Fruit fly (Drosophila melanogaster): ENCODE results near the gene CG5938.

dm6 chr3R:27240967-27241366 lies 33.6 kb upstream of the CG5938 start, which contains the start of gene CG17991:
- TF ChIP-seq psq (GFP tag; optimal IDR thresholded peaks at IDR 0.05) (no peak), OdsH (GFP tag; optimal IDR thresholded peaks at IDR 0.05) (no peak), pan (optimal IDR thresholded peaks at IDR 0.05) (no peak), Abd-B (GFP tag; optimal IDR thresholded peaks at IDR 0.05) (no peak), foxo (GFP tag; optimal IDR thresholded peaks at IDR 0.05) (no peak), woc (GFP tag; optimal IDR thresholded peaks at IDR 0.05) (no peak), h (GFP tag; optimal IDR thresholded peaks at IDR 0.05) (no peak), Sp1 (GFP tag; optimal IDR thresholded peaks at IDR 0.05) (no peak), Hr78 (GFP tag; optimal IDR thresholded peaks at IDR 0.05) (no peak)
